Worm (Caenorhabditis elegans): ENCODE data around the gene lelo-3.

lelo-3 gene

ce11 chrX:5976206-5976960 is 46.0 kb downstream of the lelo-3 start:
- TF ChIP-seq flt-1 (GFP tag; IDR thresholded peaks at IDR 0.05) (no peak), cog-1 (tag; optimal IDR thresholded peaks at IDR 0.05) (no peak), T22C8.4 (GFP tag; IDR thresholded peaks at IDR 0.05) (no peak), ref-1 (GFP tag; conservative IDR thresholded peaks at IDR 0.05) (no peak), tab-1 (GFP tag; IDR thresholded peaks at IDR 0.05) (no peak), ztf-29 (GFP tag; IDR thresholded peaks at IDR 0.05) (no peak), ztf-23 (GFP tag; IDR thresholded peaks at IDR 0.05) (no peak)

DNA sequence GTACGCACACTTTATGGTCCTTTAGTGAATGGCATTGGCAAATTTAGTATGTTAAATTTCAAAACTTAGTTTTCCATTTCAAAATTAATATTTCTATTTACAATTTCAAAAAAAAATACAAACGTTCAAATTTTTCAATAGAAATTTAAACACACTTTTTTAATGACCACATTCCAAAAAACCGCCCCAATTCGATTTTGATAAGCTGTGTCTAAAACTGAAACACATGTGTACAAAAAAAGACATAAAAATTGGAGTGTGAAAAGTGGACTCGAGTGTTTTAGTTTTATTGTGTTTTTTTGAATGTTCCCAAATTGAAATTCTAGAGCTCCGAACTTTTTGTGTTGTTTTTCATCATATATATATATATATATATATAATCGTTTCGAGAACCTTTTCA is 46.6 kb downstream of the lelo-3 start:
- TF ChIP-seq cog-1 (tag; optimal IDR thresholded peaks at IDR 0.05) (no peak), flt-1 (GFP tag; IDR thresholded peaks at IDR 0.05) (no peak), T22C8.4 (GFP tag; IDR thresholded peaks at IDR 0.05) (no peak), med-1 (GFP tag; optimal IDR thresholded peaks at IDR 0.05; ENCODE audit: insufficient read depth) (no peak), tab-1 (GFP tag; IDR thresholded peaks at IDR 0.05) (no peak), ref-1 (GFP tag; conservative IDR thresholded peaks at IDR 0.05) (no peak), klf-2 (GFP tag; conservative IDR thresholded peaks at IDR 0.05) (no peak), ztf-23 (GFP tag; IDR thresholded peaks at IDR 0.05) (no peak), ztf-29 (GFP tag; IDR thresholded peaks at IDR 0.05) (no peak)

DNA sequence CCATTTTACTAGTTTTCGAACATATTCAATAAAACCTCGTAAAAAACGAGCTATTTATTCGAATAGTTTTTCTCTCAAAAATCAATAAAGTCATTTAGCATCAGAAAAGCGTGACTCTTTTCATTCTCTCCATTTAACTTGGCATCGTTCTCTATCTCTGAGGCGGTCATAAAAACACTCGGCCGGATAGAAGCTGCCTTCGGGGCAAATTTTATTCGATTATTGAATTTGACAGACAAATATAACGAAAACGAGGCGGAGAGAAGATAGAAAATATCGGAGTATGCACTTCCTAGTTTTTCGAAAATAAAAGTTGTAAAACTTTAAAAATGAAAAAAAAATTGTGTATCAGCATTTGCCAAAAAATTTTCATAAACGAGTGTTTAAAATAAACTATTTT is 47.1 kb downstream of the lelo-3 start:
- TF ChIP-seq klf-2 (GFP tag; conservative IDR thresholded peaks at IDR 0.05) (no peak), ref-1 (GFP tag; conservative IDR thresholded peaks at IDR 0.05) (no peak), med-1 (GFP tag; optimal IDR thresholded peaks at IDR 0.05; ENCODE audit: insufficient read depth) (no peak), cog-1 (tag; optimal IDR thresholded peaks at IDR 0.05) (no peak), ztf-29 (GFP tag; IDR thresholded peaks at IDR 0.05) (no peak), ztf-23 (GFP tag; IDR thresholded peaks at IDR 0.05) (no peak), flt-1 (GFP tag; IDR thresholded peaks at IDR 0.05) (no peak), T22C8.4 (GFP tag; IDR thresholded peaks at IDR 0.05) (no peak), tab-1 (GFP tag; IDR thresholded peaks at IDR 0.05) (no peak)

- TF ChIP-seq tab-1 (GFP tag; IDR thresholded peaks at IDR 0.05), result no peak
- no peak for TF ChIP-seq cog-1 (tag; optimal IDR thresholded peaks at IDR 0.05)
- no peak for TF ChIP-seq med-1 (GFP tag; optimal IDR thresholded peaks at IDR 0.05; ENCODE audit: insufficient read depth)
- TF ChIP-seq T22C8.4 (GFP tag; IDR thresholded peaks at IDR 0.05), result no peak
- TF ChIP-seq flt-1 (GFP tag; IDR thresholded peaks at IDR 0.05), result no peak
These were observed 50.2 kb downstream of the lelo-3 start for ce11 chrX:5972212-5972611.

All from whole organism, midembryonic.